Fruit fly (Drosophila melanogaster): ENCODE data around the gene KrT95D.

dm6 chr3R:24073703-24074102 lies 42.1 kb upstream of the KrT95D start:
- TF ChIP-seq toe (GFP tag; optimal IDR thresholded peaks at IDR 0.05) (no peak), cic (GFP tag; optimal IDR thresholded peaks at IDR 0.05) (no peak), Clk (GFP tag; optimal IDR thresholded peaks at IDR 0.05) (no peak), CG7045 (GFP tag; optimal IDR thresholded peaks at IDR 0.05) (no peak), kay (GFP tag; ENCODE audit: borderline replicate concordance) (no peak), CG14711 (tag; optimal IDR thresholded peaks at IDR 0.05) (no peak), CG7101 (tag; optimal IDR thresholded peaks at IDR 0.05) (no peak), ovo (GFP tag; optimal IDR thresholded peaks at IDR 0.05) (no peak), CG12768 (GFP tag; optimal IDR thresholded peaks at IDR 0.05) (no peak), CG33017 (tag; optimal IDR thresholded peaks at IDR 0.05) (no peak)
